Fruit fly (Drosophila melanogaster) whole organism, embryonic: Measurements from ENCODE around the gene CG15160.

Experiments used
- Atf-2 ChIP-seq: fragments of 200-800 bp; sonication (Bioruptor generic); optimal IDR thresholded peaks from 2 replicates; lab custom pipeline; 2016; ENCODE audit warnings: missing biosample characterization, missing genetic modification characterization
- CG11085 ChIP-seq: fragments of 200-800 bp; sonication (Bioruptor generic); IDR thresholded peaks from 2 replicates; pipeline ENCODE4 v1.3.6; 2022; ENCODE audit warnings: missing biosample characterization, missing genetic modification characterization
- CG11695 ChIP-seq: fragments of 200-800 bp; sonication (Bioruptor generic); IDR thresholded peaks from 3 replicates; pipeline ENCODE4 v1.3.6; 2022; ENCODE audit warnings: missing biosample characterization, missing genetic modification characterization
- CG12071 ChIP-seq: fragments of 200-800 bp; sonication (Bioruptor generic); optimal IDR thresholded peaks from 3 replicates; lab custom pipeline; 2018; ENCODE audit warnings: missing biosample characterization, mild to moderate bottlenecking, missing genetic modification characterization
- CG13123 ChIP-seq: fragments of 200-800 bp; sonication (Bioruptor generic); optimal IDR thresholded peaks from 2 replicates; lab custom pipeline; 2016; ENCODE audit warnings: missing biosample characterization, missing genetic modification characterization
- CG13424 ChIP-seq: fragments of 200-800 bp; sonication (Bioruptor generic); optimal IDR thresholded peaks from 2 replicates; lab custom pipeline; 2019; ENCODE audit warnings: missing biosample characterization, mild to moderate bottlenecking, missing genetic modification characterization, moderate library complexity
- CG13775 ChIP-seq: fragments of 200-800 bp; sonication (Bioruptor generic); optimal IDR thresholded peaks from 3 replicates; lab custom pipeline; 2017; ENCODE audit warnings: missing biosample characterization, mild to moderate bottlenecking, missing genetic modification characterization
- CG1529 ChIP-seq: fragments of 200-800 bp; sonication (Bioruptor generic); optimal IDR thresholded peaks from 3 replicates; lab custom pipeline; 2018; ENCODE audit warnings: missing biosample characterization, missing genetic modification characterization
- CG16813 ChIP-seq: fragments of 200-800 bp; sonication (Bioruptor generic); IDR thresholded peaks from 3 replicates; pipeline ENCODE4 v1.3.6; 2022; ENCODE audit warnings: missing biosample characterization, missing genetic modification characterization; ENCODE audit not compliant: partially characterized antibody
- CG16815 ChIP-seq: fragments of 200-800 bp; sonication (Bioruptor generic); optimal IDR thresholded peaks from 3 replicates; lab custom pipeline; 2017; ENCODE audit warnings: missing biosample characterization, mild to moderate bottlenecking, missing genetic modification characterization
- CG18262 ChIP-seq: fragments of 200-800 bp; optimal IDR thresholded peaks from 3 replicates; lab custom pipeline; 2019; ENCODE audit warnings: missing biosample characterization, mild to moderate bottlenecking, missing genetic modification characterization, moderate library complexity
- CG18599 ChIP-seq: fragments of 200-800 bp; sonication (Bioruptor generic); optimal IDR thresholded peaks from 3 replicates; lab custom pipeline; 2017; ENCODE audit warnings: missing biosample characterization, missing genetic modification characterization, mild to moderate bottlenecking, moderate library complexity, missing genetic modification reagents
- CG18764 ChIP-seq: fragments of 200-800 bp; sonication (Bioruptor generic); optimal IDR thresholded peaks from 3 replicates; lab custom pipeline; 2016; ENCODE audit warnings: missing biosample characterization, missing genetic modification characterization
- CG2116 ChIP-seq: fragments of 200-800 bp; sonication (Bioruptor generic); optimal IDR thresholded peaks from 3 replicates; lab custom pipeline; 2018; ENCODE audit warnings: missing biosample characterization, mild to moderate bottlenecking, missing genetic modification characterization
- CG2889 ChIP-seq: fragments of 200-800 bp; sonication (Bioruptor generic); IDR thresholded peaks from 3 replicates; pipeline ENCODE4 v1.3.6; 2022; ENCODE audit warnings: missing biosample characterization, missing genetic modification characterization
- CG30020 ChIP-seq: fragments of 200-800 bp; optimal IDR thresholded peaks from 2 replicates; lab custom pipeline; 2019; ENCODE audit warnings: missing biosample characterization, mild to moderate bottlenecking, missing genetic modification characterization, moderate library complexity
- CG30431 ChIP-seq: fragments of 200-800 bp; sonication (Bioruptor generic); optimal IDR thresholded peaks from 2 replicates; lab custom pipeline; 2017; ENCODE audit warnings: missing biosample characterization, missing genetic modification characterization
- CG4282 ChIP-seq: fragments of 200-800 bp; sonication (Bioruptor generic); optimal IDR thresholded peaks from 2 replicates; lab custom pipeline; 2016; ENCODE audit warnings: missing biosample characterization, missing genetic modification characterization
- CG7556 ChIP-seq: fragments of 200-800 bp; sonication (Bioruptor generic); optimal IDR thresholded peaks from 2 replicates; lab custom pipeline; 2017; ENCODE audit warnings: missing biosample characterization, mild to moderate bottlenecking, missing genetic modification characterization
- CG7963 ChIP-seq: fragments of 200-800 bp; sonication (Bioruptor generic); IDR thresholded peaks from 3 replicates; pipeline ENCODE4 v1.3.6; 2022; ENCODE audit warnings: missing biosample characterization, missing genetic modification characterization; ENCODE audit not compliant: partially characterized antibody
- CG8944 ChIP-seq: fragments of 200-800 bp; sonication (Bioruptor generic); optimal IDR thresholded peaks from 3 replicates; lab custom pipeline; 2016; ENCODE audit warnings: missing biosample characterization, missing genetic modification characterization
- CG9797 ChIP-seq: fragments of 200-800 bp; sonication (Bioruptor generic); optimal IDR thresholded peaks from 3 replicates; lab custom pipeline; 2018; ENCODE audit warnings: missing biosample characterization, mild to moderate bottlenecking, missing genetic modification characterization
- Chrac-16 ChIP-seq: fragments of 200-800 bp; sonication (Bioruptor generic); optimal IDR thresholded peaks from 3 replicates; lab custom pipeline; 2016; ENCODE audit warnings: missing biosample characterization, missing genetic modification characterization
- CoRest ChIP-seq: fragments of 200-800 bp; sonication (Bioruptor generic); optimal IDR thresholded peaks from 3 replicates; lab custom pipeline; 2018; ENCODE audit warnings: missing biosample characterization, mild to moderate bottlenecking, missing genetic modification characterization, moderate library complexity
- Doc2 ChIP-seq: fragments of 200-800 bp; sonication (Bioruptor generic); IDR thresholded peaks from 2 replicates; pipeline ENCODE4 v1.3.6; 2022; ENCODE audit warnings: missing biosample characterization, missing genetic modification characterization
- Gsc ChIP-seq: fragments of 200-800 bp; sonication (Bioruptor generic); IDR thresholded peaks from 2 replicates; pipeline ENCODE4 v1.3.6; 2022; ENCODE audit warnings: missing biosample characterization, missing genetic modification characterization
- H15 ChIP-seq: fragments of 200-800 bp; sonication (Bioruptor generic); IDR thresholded peaks from 3 replicates; pipeline ENCODE4 v1.3.6; 2022; ENCODE audit warnings: missing biosample characterization, missing genetic modification characterization
- Lhr ChIP-seq: fragments of 200-800 bp; sonication (Bioruptor generic); optimal IDR thresholded peaks from 3 replicates; lab custom pipeline; 2017; ENCODE audit warnings: mild to moderate bottlenecking, missing biosample characterization, missing genetic modification reagents, missing genetic modification characterization
- Lpt ChIP-seq: fragments of >200 bp; optimal IDR thresholded peaks from 2 replicates; lab custom pipeline; 2018; ENCODE audit warnings: missing biosample characterization, missing genetic modification characterization
- MBD-R2 ChIP-seq: fragments of 200-800 bp; sonication (Bioruptor generic); IDR thresholded peaks from 2 replicates; pipeline ENCODE4 v1.3.6; 2022; ENCODE audit warnings: missing biosample characterization, missing genetic modification characterization
- Myb ChIP-seq: fragments of 200-800 bp; sonication (Bioruptor generic); optimal IDR thresholded peaks from 2 replicates; lab custom pipeline; 2016; ENCODE audit warnings: missing biosample characterization, missing genetic modification characterization
- NC2α ChIP-seq: fragments of 200-800 bp; sonication (Bioruptor generic); optimal IDR thresholded peaks from 2 replicates; lab custom pipeline; 2016; ENCODE audit warnings: missing biosample characterization, missing genetic modification characterization
- Scr ChIP-seq: fragments of 200-800 bp; sonication (Bioruptor generic); IDR thresholded peaks from 2 replicates; pipeline ENCODE4 v1.3.6; 2022; ENCODE audit warnings: missing biosample characterization, missing genetic modification characterization; ENCODE audit not compliant: partially characterized antibody
- Usf ChIP-seq: fragments of 200-800 bp; sonication (Bioruptor generic); optimal IDR thresholded peaks from 2 replicates; lab custom pipeline; 2017; ENCODE audit warnings: missing genotype, missing biosample characterization, missing genetic modification characterization
- chif ChIP-seq, 2 experiments: fragments of 200-800 bp; sonication (Bioruptor generic); optimal IDR thresholded peaks; 3 replicates each; lab custom pipeline; 2016; ENCODE audit warnings: missing biosample characterization in 2 of 2, missing genetic modification characterization in 2 of 2
- chn ChIP-seq: fragments of 200-800 bp; sonication (Bioruptor generic); optimal IDR thresholded peaks from 2 replicates; lab custom pipeline; 2016; ENCODE audit warnings: missing biosample characterization, missing genetic modification characterization
- corto ChIP-seq: fragments of 200-800 bp; sonication (Bioruptor generic); optimal IDR thresholded peaks from 2 replicates; lab custom pipeline; 2016; ENCODE audit warnings: missing biosample characterization, mild to moderate bottlenecking, missing genetic modification characterization, moderate library complexity
- dati ChIP-seq: fragments of 200-800 bp; sonication (Bioruptor generic); IDR thresholded peaks from 2 replicates; pipeline ENCODE4 v1.3.6; 2022; ENCODE audit warnings: missing biosample characterization, missing genetic modification characterization
- dmrt11E ChIP-seq: fragments of 200-800 bp; sonication (Bioruptor generic); optimal IDR thresholded peaks from 3 replicates; lab custom pipeline; 2018; ENCODE audit warnings: missing biosample characterization, mild to moderate bottlenecking, missing genetic modification characterization, moderate library complexity
- fd96Cb ChIP-seq: fragments of 200-800 bp; sonication (Bioruptor generic); optimal IDR thresholded peaks from 2 replicates; lab custom pipeline; 2018; ENCODE audit warnings: missing biosample characterization, mild to moderate bottlenecking, missing genetic modification characterization, moderate library complexity
- gcm2 ChIP-seq: fragments of 200-800 bp; sonication (Bioruptor generic); optimal IDR thresholded peaks from 2 replicates; lab custom pipeline; 2016; ENCODE audit warnings: missing biosample characterization, missing genetic modification characterization
- her ChIP-seq: fragments of 200-800 bp; sonication (Bioruptor generic); optimal IDR thresholded peaks from 2 replicates; lab custom pipeline; 2016; ENCODE audit warnings: missing biosample characterization, missing genetic modification characterization
- luna ChIP-seq: fragments of 200-800 bp; sonication (Bioruptor generic); optimal IDR thresholded peaks from 2 replicates; lab custom pipeline; 2016; ENCODE audit warnings: missing biosample characterization, missing genetic modification characterization
- pho ChIP-seq: fragments of 200-800 bp; sonication (Bioruptor generic); optimal IDR thresholded peaks from 2 replicates; lab custom pipeline; 2016; ENCODE audit warnings: missing biosample characterization, missing genetic modification characterization
- sob ChIP-seq: fragments of 200-800 bp; sonication (Bioruptor generic); IDR thresholded peaks from 2 replicates; pipeline ENCODE4 v1.3.6; 2022; ENCODE audit warnings: missing biosample characterization, missing genetic modification characterization
- sr ChIP-seq: fragments of 200-800 bp; sonication (Bioruptor generic); IDR thresholded peaks from 3 replicates; pipeline ENCODE4 v1.3.6; 2022; ENCODE audit warnings: missing biosample characterization, missing genetic modification characterization
- tap ChIP-seq: fragments of 200-800 bp; optimal IDR thresholded peaks from 3 replicates; lab custom pipeline; 2019; ENCODE audit warnings: missing biosample characterization, mild to moderate bottlenecking, missing genetic modification characterization, moderate library complexity
- trem ChIP-seq: fragments of 200-800 bp; optimal IDR thresholded peaks from 3 replicates; lab custom pipeline; 2019; ENCODE audit warnings: missing biosample characterization, mild to moderate bottlenecking, missing genetic modification characterization, moderate library complexity
- unc-4 ChIP-seq: fragments of 200-800 bp; sonication (Bioruptor generic); IDR thresholded peaks from 2 replicates; pipeline ENCODE4 v1.3.6; 2022; ENCODE audit warnings: missing biosample characterization, missing genetic modification characterization; ENCODE audit not compliant: partially characterized antibody
- unpg ChIP-seq: fragments of 200-800 bp; sonication (Bioruptor generic); optimal IDR thresholded peaks from 3 replicates; lab custom pipeline; 2018; ENCODE audit warnings: missing biosample characterization, mild to moderate bottlenecking, missing genetic modification characterization, moderate library complexity

Gene CG15160

dm6 chr2L:18571724-18572427 is 18.8 kb upstream of the CG15160 start (continued):
- TF ChIP-seq luna (GFP tag; lab: Kevin White, UChicago) (no peak), CG30431 (GFP tag; lab: Kevin White, UChicago) (no peak), CG4282 (GFP tag; lab: Kevin White, UChicago) (no peak), CG18764 (no peak), CG18599 (no peak), Usf (GFP tag; lab: Kevin White, UChicago) (no peak), pho (GFP tag; lab: Kevin White, UChicago) (peak; percentile 5), CG16813 (GFP tag; lab: Robert Waterston, UW) (no peak), NC2α (GFP tag; lab: Kevin White, UChicago) (no peak), Lpt (no peak), dmrt11E (tag; lab: Kevin White, UChicago) (no peak), CG7556 (GFP tag; lab: Kevin White, UChicago) (no peak), dati (GFP tag; lab: Robert Waterston, UW) (no peak), corto (GFP tag; lab: Kevin White, UChicago) (no peak), CoRest (no peak), CG18262 (tag; lab: Kevin White, UChicago) (no peak), CG13775 (GFP tag; lab: Kevin White, UChicago) (no peak), sob (GFP tag; lab: Robert Waterston, UW) (0 out of 2 replicates have a peak, but pooled peaks have one; percentile 35), CG2889 (GFP tag; lab: Robert Waterston, UW) (no peak), CG8944 (GFP tag; lab: Kevin White, UChicago) (no peak), CG2116 (no peak), Myb (GFP tag; lab: Kevin White, UChicago) (no peak), CG9797 (GFP tag; lab: Kevin White, UChicago) (no peak), gcm2 (GFP tag; lab: Kevin White, UChicago) (no peak), CG13424 (tag; lab: Kevin White, UChicago) (no peak), sr (GFP tag; lab: Robert Waterston, UW) (0 out of 3 replicates have a peak, but pooled peaks have one; percentile 11), CG11085 (GFP tag; lab: Robert Waterston, UW) (no peak), CG11695 (peak; percentile 44; the same call in 1 of the 3 replicates), her (GFP tag; lab: Kevin White, UChicago) (peak; percentile 45), Scr (GFP tag; lab: Robert Waterston, UW) (0 out of 2 replicates have a peak, but pooled peaks have one; percentile 28), Chrac-16 (GFP tag; lab: Kevin White, UChicago) (no peak), Lhr (GFP tag; lab: Kevin White, UChicago) (no peak), chif (GFP tag; optimal IDR thresholded peaks at IDR 0.05; lab: Kevin White, UChicago) (no peak), Gsc (GFP tag; lab: Robert Waterston, UW) (no peak), CG1529 (GFP tag; lab: Kevin White, UChicago) (no peak), CG16815 (GFP tag; lab: Kevin White, UChicago) (no peak), MBD-R2 (GFP tag; lab: Robert Waterston, UW) (peak; percentile 29; the same call in 1 of the 2 replicates), H15 (GFP tag; lab: Robert Waterston, UW) (no peak), unc-4 (GFP tag; lab: Robert Waterston, UW) (no peak), tap (tag; lab: Kevin White, UChicago) (no peak), CG12071 (GFP tag; lab: Kevin White, UChicago) (no peak), fd96Cb (tag; lab: Kevin White, UChicago) (no peak), chn (GFP tag; lab: Kevin White, UChicago) (no peak), CG30020 (no peak), trem (tag; lab: Kevin White, UChicago) (no peak), Atf-2 (GFP tag; lab: Kevin White, UChicago) (no peak), Doc2 (GFP tag; lab: Robert Waterston, UW) (no peak), CG7963 (GFP tag; lab: Robert Waterston, UW) (no peak), unpg (GFP tag; lab: Kevin White, UChicago) (peak; percentile 4), CG13123 (GFP tag; lab: Kevin White, UChicago) (no peak)
